Worm (Caenorhabditis elegans): Measurements from ENCODE around the gene srx-113.

- TF ChIP-seq ztf-11 (tag; optimal IDR thresholded peaks at IDR 0.05): no peak
- TF ChIP-seq fos-1 (tag; optimal IDR thresholded peaks at IDR 0.05): no peak
- no peak for TF ChIP-seq pqm-1 (tag; optimal IDR thresholded peaks at IDR 0.05)
- TF ChIP-seq nhr-25 (tag; optimal IDR thresholded peaks at IDR 0.05; ENCODE audit: borderline replicate concordance, insufficient read depth): no peak
- TF ChIP-seq nhr-28 (tag; optimal IDR thresholded peaks at IDR 0.05): no peak
Measured at ce11 chrV:12588030-12588429, 43.9 kb downstream of the srx-113 start, which contains the start of gene C14C10.1.

Measured in whole organism, L4 larva.